Worm (Caenorhabditis elegans) whole organism, L4 larva: Measurements from ENCODE around the gene lgc-35.

Source experiments
- ZK546.5 ChIP-seq, 2 experiments: sonication (generic microtip); optimal IDR thresholded peaks; 2 replicates each; lab custom pipeline; 2017; ENCODE audit warnings: missing biosample characterization in 2 of 2, missing genetic modification characterization in 2 of 2
- ceh-82 ChIP-seq: sonication (generic microtip); optimal IDR thresholded peaks from 2 replicates; lab custom pipeline; 2017; ENCODE audit warnings: missing biosample characterization, missing genetic modification characterization
- daf-12 ChIP-seq: fragments of 150-350 bp; optimal IDR thresholded peaks from 2 replicates; lab custom pipeline; 2014; ENCODE audit warnings: missing biosample characterization, missing genetic modification reagents, missing genetic modification characterization
- dmd-8 ChIP-seq: fragments of 200-800 bp; sonication (Bioruptor generic); IDR thresholded peaks from 2 replicates; pipeline ENCODE4 v1.3.6; 2022; ENCODE audit warnings: missing genetic modification characterization, missing compliant biosample characterization
- gei-8 ChIP-seq: fragments of 200-800 bp; sonication (Bioruptor generic); optimal IDR thresholded peaks from 2 replicates; lab custom pipeline; 2018; ENCODE audit warnings: mild to moderate bottlenecking, missing genetic modification characterization, missing compliant biosample characterization
- nhr-41 ChIP-seq: fragments of 200-800 bp; sonication (Bioruptor generic); IDR thresholded peaks from 2 replicates; pipeline ENCODE4 v1.3.6; 2022; ENCODE audit warnings: missing genetic modification reagents, missing genetic modification characterization, missing compliant biosample characterization
- nhr-76 ChIP-seq: fragments of 150-350 bp; optimal IDR thresholded peaks from 2 replicates; lab custom pipeline; 2014; ENCODE audit warnings: missing biosample characterization, missing genetic modification characterization
- php-3 ChIP-seq: fragments of 200-800 bp; sonication (Bioruptor generic); IDR thresholded peaks from 2 replicates; pipeline ENCODE4 v1.3.6; 2022; ENCODE audit warnings: missing genetic modification reagents, missing genetic modification characterization, missing compliant biosample characterization
- skn-1 ChIP-seq: fragments of 150-350 bp; optimal IDR thresholded peaks from 2 replicates; lab custom pipeline; 2014; ENCODE audit warnings: missing biosample characterization, missing genetic modification characterization
- unc-39 ChIP-seq: sonication (generic microtip); optimal IDR thresholded peaks from 2 replicates; lab custom pipeline; 2017; ENCODE audit warnings: missing biosample characterization, missing genetic modification characterization
- ztf-7 ChIP-seq: fragments of 150-350 bp; optimal IDR thresholded peaks from 2 replicates; lab custom pipeline; 2014; ENCODE audit warnings: missing biosample characterization, missing genetic modification characterization

ce11 chrII:12790392-12790791 is 49.6 kb downstream of the lgc-35 start:
- TF ChIP-seq skn-1 (tag; lab: Kevin White, UChicago), result no peak
- no peak for TF ChIP-seq ZK546.5 (tag; optimal IDR thresholded peaks at IDR 0.05; lab: Kevin White, UChicago)
- TF ChIP-seq gei-8 (GFP tag; lab: Kevin White, UChicago), result no peak
- TF ChIP-seq nhr-76 (tag; lab: Kevin White, UChicago), result no peak
- TF ChIP-seq daf-12 (tag; lab: Kevin White, UChicago), result no peak
- TF ChIP-seq dmd-8, result no peak
- TF ChIP-seq nhr-41, result no peak
- TF ChIP-seq ztf-7, result no peak
- TF ChIP-seq php-3 (GFP tag; lab: Robert Waterston, UW), result no peak
- no peak for TF ChIP-seq unc-39 (tag; lab: Kevin White, UChicago)
- TF ChIP-seq ceh-82, result no peak
